Worm (Caenorhabditis elegans) whole organism, mixed stage, embryonic: ENCODE results near the gene nhr-231.

ENCODE experiments used
- M03D4.4 ChIP-seq: sonication (generic microtip); optimal IDR thresholded peaks from 2 replicates; lab custom pipeline; 2017; ENCODE audit warnings: mild to moderate bottlenecking, missing genetic modification characterization, missing compliant biosample characterization
- bed-3 ChIP-seq: fragments of 200-800 bp; sonication (Bioruptor generic); optimal IDR thresholded peaks from 3 replicates; lab custom pipeline; 2018; ENCODE audit warnings: mild to moderate bottlenecking, missing genetic modification characterization, moderate library complexity, missing compliant biosample characterization
- blmp-1 ChIP-seq: fragments of 150-350 bp; optimal IDR thresholded peaks from 2 replicates; lab custom pipeline; 2014; ENCODE audit warnings: missing biosample characterization, missing genetic modification characterization
- ceh-39 ChIP-seq: fragments of 150-350 bp; optimal IDR thresholded peaks from 2 replicates; lab custom pipeline; 2014; ENCODE audit warnings: missing biosample characterization, missing genetic modification characterization
- ceh-43 ChIP-seq: fragments of 200-800 bp; sonication (Bioruptor generic); optimal IDR thresholded peaks from 2 replicates; lab custom pipeline; 2018; ENCODE audit warnings: mild to moderate bottlenecking, missing genetic modification characterization, moderate library complexity, missing compliant biosample characterization
- ceh-83 ChIP-seq: fragments of 200-800 bp; sonication (Bioruptor generic); optimal IDR thresholded peaks from 2 replicates; lab custom pipeline; 2018; ENCODE audit warnings: mild to moderate bottlenecking, missing genetic modification characterization, missing compliant biosample characterization
- cnd-1 ChIP-seq: fragments of 200-800 bp; sonication (Bioruptor generic); optimal IDR thresholded peaks from 2 replicates; lab custom pipeline; 2018; ENCODE audit warnings: mild to moderate bottlenecking, missing genetic modification characterization, missing compliant biosample characterization
- drap-1 ChIP-seq: fragments of 200-800 bp; sonication (Bioruptor generic); optimal IDR thresholded peaks from 3 replicates; lab custom pipeline; 2018; ENCODE audit warnings: mild to moderate bottlenecking, missing genetic modification characterization, missing compliant biosample characterization
- elt-1 ChIP-seq: sonication (generic microtip); optimal IDR thresholded peaks from 2 replicates; lab custom pipeline; 2017; ENCODE audit warnings: missing genetic modification characterization, mild to moderate bottlenecking, missing compliant biosample characterization, antibody characterized with exemption, moderate library complexity, borderline replicate concordance; ENCODE audit not compliant: insufficient read depth
- flh-1 ChIP-seq: fragments of 200-800 bp; sonication (Bioruptor generic); optimal IDR thresholded peaks from 2 replicates; lab custom pipeline; 2018; ENCODE audit warnings: mild to moderate bottlenecking, missing genetic modification characterization, moderate library complexity, missing compliant biosample characterization
- ham-2 ChIP-seq: fragments of 200-800 bp; sonication (Bioruptor generic); optimal IDR thresholded peaks from 2 replicates; lab custom pipeline; 2018; ENCODE audit warnings: mild to moderate bottlenecking, missing genetic modification characterization, missing compliant biosample characterization
- hlh-1 ChIP-seq: fragments of 150-350 bp; optimal IDR thresholded peaks from 2 replicates; lab custom pipeline; 2014; ENCODE audit warnings: missing biosample characterization, missing genetic modification reagents, missing genetic modification characterization
- lin-13 ChIP-seq: fragments of 150-350 bp; optimal IDR thresholded peaks from 2 replicates; lab custom pipeline; 2014; ENCODE audit warnings: missing biosample characterization, missing genetic modification characterization
- lin-32 ChIP-seq: fragments of 200-800 bp; sonication (Bioruptor generic); optimal IDR thresholded peaks from 2 replicates; lab custom pipeline; 2018; ENCODE audit warnings: mild to moderate bottlenecking, missing genetic modification characterization, missing compliant biosample characterization
- mab-5 ChIP-seq: fragments of 150-350 bp; optimal IDR thresholded peaks from 2 replicates; lab custom pipeline; 2014; ENCODE audit warnings: missing biosample characterization, missing genetic modification characterization
- mep-1 ChIP-seq: fragments of 150-350 bp; optimal IDR thresholded peaks from 2 replicates; lab custom pipeline; 2017; ENCODE audit warnings: missing biosample characterization, missing genetic modification reagents, missing genetic modification characterization, inconsistent platforms
- nhr-12 ChIP-seq: fragments of 150-350 bp; optimal IDR thresholded peaks from 2 replicates; lab custom pipeline; 2014; ENCODE audit warnings: missing biosample characterization, missing genetic modification characterization
- nhr-2 ChIP-seq: fragments of 150-350 bp; optimal IDR thresholded peaks from 2 replicates; lab custom pipeline; 2014; ENCODE audit warnings: missing biosample characterization, missing genetic modification characterization
- nhr-237 ChIP-seq: fragments of 150-350 bp; optimal IDR thresholded peaks from 2 replicates; lab custom pipeline; 2014; ENCODE audit warnings: missing biosample characterization, missing genetic modification characterization
- nhr-28 ChIP-seq: fragments of 150-350 bp; optimal IDR thresholded peaks from 2 replicates; lab custom pipeline; 2014; ENCODE audit warnings: missing biosample characterization, missing genetic modification characterization
- nhr-76 ChIP-seq: sonication (generic microtip); optimal IDR thresholded peaks from 2 replicates; lab custom pipeline; 2017; ENCODE audit warnings: missing biosample characterization, missing genetic modification characterization
- pha-4 ChIP-seq: fragments of 150-350 bp; optimal IDR thresholded peaks from 2 replicates; lab custom pipeline; 2018; ENCODE audit warnings: missing biosample characterization, missing genetic modification reagents, missing genetic modification characterization
- snpc-4 ChIP-seq: fragments of 150-350 bp; optimal IDR thresholded peaks from 2 replicates; lab custom pipeline; 2014; ENCODE audit warnings: missing biosample characterization, missing genetic modification characterization
- sptf-1 ChIP-seq: sonication (generic microtip); optimal IDR thresholded peaks from 2 replicates; lab custom pipeline; 2017; ENCODE audit warnings: mild to moderate bottlenecking, missing genetic modification characterization, moderate library complexity, missing compliant biosample characterization
- tbx-8 ChIP-seq: fragments of 200-800 bp; sonication (Bioruptor generic); optimal IDR thresholded peaks from 2 replicates; lab custom pipeline; 2018; ENCODE audit warnings: mild to moderate bottlenecking, missing genetic modification characterization, moderate library complexity, missing compliant biosample characterization
- unc-120 ChIP-seq: sonication (generic microtip); optimal IDR thresholded peaks from 2 replicates; lab custom pipeline; 2017; ENCODE audit warnings: missing genetic modification characterization, missing compliant biosample characterization; ENCODE audit not compliant: poor library complexity, severe bottlenecking
- unc-39 ChIP-seq: fragments of 150-350 bp; optimal IDR thresholded peaks from 2 replicates; lab custom pipeline; 2014; ENCODE audit warnings: missing biosample characterization, missing genetic modification characterization
- unc-62 ChIP-seq: fragments of 150-350 bp; optimal IDR thresholded peaks from 2 replicates; lab custom pipeline; 2014; ENCODE audit warnings: missing biosample characterization, missing genetic modification reagents, missing genetic modification characterization
- ztf-11 ChIP-seq: fragments of 150-350 bp; optimal IDR thresholded peaks from 2 replicates; lab custom pipeline; 2014; ENCODE audit warnings: missing biosample characterization, missing genetic modification characterization

nhr-231 gene

DNA sequence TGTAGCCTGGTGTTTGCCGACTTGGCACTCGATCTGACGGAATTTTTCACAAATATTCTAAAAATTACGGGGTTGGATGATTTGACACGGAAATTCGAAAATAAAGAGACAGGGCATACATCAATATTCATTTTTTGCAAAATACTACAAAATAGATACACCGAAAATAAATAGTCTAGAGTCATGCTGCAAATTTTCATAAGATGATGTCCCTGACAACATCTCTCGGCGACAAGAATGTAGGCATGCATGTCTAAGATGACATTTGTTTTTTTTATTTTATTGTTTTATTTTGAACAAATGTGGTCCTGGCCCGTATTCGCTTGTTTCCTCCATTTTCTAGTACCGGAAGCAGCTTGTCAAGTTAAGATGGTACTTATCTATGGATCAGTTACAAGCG lies 19.4 kb upstream of the nhr-231 start, which contains the start of gene clec-256:
Gene clec-256 (plus strand): TSS at position 301 of the 400 bp plus-strand sequence.
- no peak for TF ChIP-seq ceh-83 (GFP tag; lab: Kevin White, UChicago)
- no peak for TF ChIP-seq tbx-8 (GFP tag; lab: Kevin White, UChicago)
- TF ChIP-seq ceh-39, result no peak
- TF ChIP-seq ztf-11 (tag; lab: Kevin White, UChicago), result no peak
- TF ChIP-seq lin-13 (tag; lab: Kevin White, UChicago), result no peak
- TF ChIP-seq M03D4.4, result no peak
- TF ChIP-seq unc-120 (tag; lab: Kevin White, UChicago), result no peak
- no peak for TF ChIP-seq ham-2 (GFP tag; lab: Kevin White, UChicago)
- TF ChIP-seq unc-62 (GFP tag; lab: Kevin White, UChicago), result no peak
- no peak for TF ChIP-seq nhr-28 (tag; lab: Kevin White, UChicago)

DNA sequence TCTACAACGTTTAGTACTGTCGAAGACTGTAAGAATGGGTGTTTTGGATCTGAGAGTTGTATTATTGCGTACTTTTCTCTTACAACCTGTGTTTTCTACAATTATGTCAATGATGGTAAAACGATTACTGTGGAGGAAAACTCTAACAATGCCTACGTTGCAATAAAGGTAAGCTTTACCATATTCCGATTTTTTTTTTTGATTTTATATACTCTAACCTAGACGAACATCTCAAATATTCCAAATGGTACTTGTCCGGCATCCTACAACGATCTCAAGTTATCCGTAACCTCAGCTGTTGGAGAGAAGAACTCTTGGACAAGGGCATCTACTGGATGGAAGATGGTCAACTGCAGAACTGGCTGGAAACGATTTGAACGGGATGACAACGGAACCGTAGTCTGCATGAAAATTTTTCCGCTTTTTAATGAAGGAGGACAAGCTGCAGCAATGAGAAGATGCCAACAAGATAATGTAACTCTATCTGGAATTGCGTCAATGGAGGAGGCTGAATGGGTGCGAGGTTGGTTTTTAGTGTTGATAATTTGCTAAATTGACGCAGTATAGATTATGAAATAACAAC lies 18.9 kb upstream of the nhr-231 start:
- TF ChIP-seq bed-3 (no peak), cnd-1 (no peak), drap-1 (GFP tag; lab: Kevin White, UChicago) (no peak), unc-39 (no peak), pha-4 (no peak), nhr-12 (tag; lab: Kevin White, UChicago) (no peak)
- TF ChIP-seq, all 35 proteins: peak for 0

DNA sequence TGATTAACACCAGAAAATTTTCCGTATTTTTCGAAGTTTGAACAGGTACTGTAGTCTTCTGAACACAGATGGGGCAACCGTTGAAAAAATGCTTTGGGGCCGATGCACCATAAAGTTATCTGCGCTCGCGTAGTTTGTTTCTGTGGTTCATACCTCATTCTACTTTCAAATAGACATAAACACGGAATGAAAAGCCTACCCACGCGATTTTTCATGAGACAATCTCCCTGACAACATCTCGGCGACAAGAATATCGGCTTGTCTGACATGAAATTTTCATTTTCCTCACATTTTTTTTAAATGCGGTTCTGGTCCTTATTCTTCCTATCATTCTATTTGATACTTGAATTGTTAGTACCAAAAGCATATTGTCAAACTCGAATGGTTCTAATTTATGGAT lies 18.0 kb upstream of the nhr-231 start, which contains the start of gene clec-257:
Gene clec-257 (plus strand): TSS at position 301 of the 400 bp plus-strand sequence.
- TF ChIP-seq blmp-1 (tag; lab: Kevin White, UChicago) (no peak), nhr-76 (tag; lab: Kevin White, UChicago) (no peak), drap-1 (GFP tag; lab: Kevin White, UChicago) (no peak), lin-13 (tag; lab: Kevin White, UChicago) (no peak), nhr-2 (tag; lab: Kevin White, UChicago) (no peak), nhr-237 (tag; lab: Kevin White, UChicago) (no peak), ham-2 (GFP tag; lab: Kevin White, UChicago) (no peak), bed-3 (no peak), lin-32 (GFP tag; lab: Kevin White, UChicago) (no peak), snpc-4 (no peak), sptf-1 (tag; lab: Kevin White, UChicago) (no peak), nhr-28 (tag; lab: Kevin White, UChicago) (no peak), flh-1 (GFP tag; lab: Kevin White, UChicago) (no peak), ceh-39 (no peak), pha-4 (no peak), mep-1 (tag; lab: Kevin White, UChicago) (no peak), hlh-1 (tag; lab: Kevin White, UChicago) (no peak), unc-62 (GFP tag; lab: Kevin White, UChicago) (no peak), ceh-43 (no peak)

ce11 chrV:18776245-18776737 lies 14.5 kb upstream of the nhr-231 start, which contains the start of gene Y17D7B.4:
Y17D7B.4 (minus strand) TSS chrV:18776687.
- TF ChIP-seq nhr-12 (tag; lab: Kevin White, UChicago) (no peak), nhr-237 (tag; lab: Kevin White, UChicago) (no peak)
- TF ChIP-seq, all 35 proteins: peak for 0

DNA sequence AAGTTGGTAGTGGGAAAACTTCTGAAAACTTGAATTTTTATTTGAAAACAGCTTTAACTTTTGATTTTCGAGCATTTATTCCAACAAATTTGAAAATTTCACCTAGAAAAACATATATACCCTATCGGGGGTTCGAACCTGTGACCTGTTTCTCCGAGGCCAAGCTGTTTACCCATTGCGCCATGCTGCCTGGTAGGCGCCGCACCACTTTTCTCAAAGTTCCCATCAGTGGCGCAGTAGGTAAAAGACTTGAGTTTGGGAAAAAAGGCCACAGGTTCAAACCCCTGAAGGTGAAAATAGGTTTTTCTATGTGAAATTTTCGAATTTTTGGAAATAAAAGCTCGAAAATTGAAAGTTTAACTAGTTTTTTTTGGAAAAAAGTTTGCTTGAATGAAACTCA lies 10.2 kb upstream of the nhr-231 start:
- TF ChIP-seq mep-1 (tag; lab: Kevin White, UChicago) (no peak), ztf-11 (tag; lab: Kevin White, UChicago) (no peak), lin-13 (tag; lab: Kevin White, UChicago) (no peak), elt-1 (tag; lab: Kevin White, UChicago) (no peak), mab-5 (tag; lab: Kevin White, UChicago) (no peak), blmp-1 (tag; lab: Kevin White, UChicago) (no peak), ceh-39 (no peak), flh-1 (GFP tag; lab: Kevin White, UChicago) (no peak), ceh-43 (no peak), lin-32 (GFP tag; lab: Kevin White, UChicago) (no peak), cnd-1 (no peak), M03D4.4 (no peak), ham-2 (GFP tag; lab: Kevin White, UChicago) (no peak), unc-62 (GFP tag; lab: Kevin White, UChicago) (no peak)
